Worm (Caenorhabditis elegans): ENCODE data around the gene vab-19.

DNA sequence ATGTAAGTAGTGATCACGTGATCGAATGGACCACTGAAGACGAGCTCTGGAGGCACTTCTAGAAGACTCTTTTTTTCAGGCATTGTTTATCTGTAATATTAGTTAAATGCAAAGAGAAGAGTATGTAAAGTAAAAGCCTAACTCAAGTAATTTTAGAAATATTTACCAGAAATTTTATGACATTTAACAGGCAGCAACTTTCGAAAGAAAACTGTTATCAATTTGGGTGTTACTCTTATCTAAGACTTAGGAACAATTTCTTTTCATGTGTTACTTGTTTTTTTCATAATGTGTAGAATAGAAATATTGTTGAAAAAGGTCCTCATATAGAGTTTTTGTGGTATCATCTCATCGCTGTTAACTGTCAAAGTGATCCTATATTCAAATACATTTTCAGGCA lies 25.2 kb upstream of the vab-19 start, which contains the start of the genes F42G2.5 and F42G2.7:
- TF ChIP-seq pes-1 (GFP tag; IDR thresholded peaks at IDR 0.05) (no peak), ama-1 (optimal IDR thresholded peaks at IDR 0.05) (no peak), tra-4 (tag; optimal IDR thresholded peaks at IDR 0.05) (no peak), B0310.2 (tag; optimal IDR thresholded peaks at IDR 0.05) (no peak), hmg-4 (GFP tag; optimal IDR thresholded peaks at IDR 0.05) (no peak)
